Fruit fly (Drosophila melanogaster): ENCODE data around the gene east.

- no peak for TF ChIP-seq Myc (optimal IDR thresholded peaks at IDR 0.05)
- TF ChIP-seq Sin3A (optimal IDR thresholded peaks at IDR 0.05) = no peak
- no peak for TF ChIP-seq h (optimal IDR thresholded peaks at IDR 0.05)
- TF ChIP-seq ttk (optimal IDR thresholded peaks at IDR 0.05) = no peak
- TF ChIP-seq psq (optimal IDR thresholded peaks at IDR 0.05) = no peak
- no peak for TF ChIP-seq insv (optimal IDR thresholded peaks at IDR 0.05)
Observed at dm6 chrX:2061849-2062248, 51.2 kb downstream of the east start, which contains the start of gene Sik2.
